Fruit fly (Drosophila melanogaster) whole organism, embryonic: Measurements from ENCODE around the gene Dlip1.

ENCODE experiments used
- Asciz ChIP-seq: fragments of 200-800 bp; sonication (Bioruptor generic); optimal IDR thresholded peaks from 2 replicates; lab custom pipeline; 2017; ENCODE audit warnings: missing biosample characterization, mild to moderate bottlenecking, missing genetic modification characterization, missing genetic modification reagents
- Awh ChIP-seq: fragments of 200-800 bp; sonication (Bioruptor generic); IDR thresholded peaks from 2 replicates; pipeline ENCODE4, ENCODE4 v1.3.6; 2022; ENCODE audit warnings: missing biosample characterization, missing genetic modification characterization
- B-H1 ChIP-seq: fragments of 200-800 bp; sonication (Bioruptor generic); IDR thresholded peaks from 3 replicates; pipeline ENCODE4 v1.3.6; 2022; ENCODE audit warnings: missing biosample characterization, missing genetic modification characterization
- C15 ChIP-seq: fragments of 200-800 bp; sonication (Bioruptor generic); IDR thresholded peaks from 3 replicates; pipeline ENCODE4 v1.3.6; 2022; ENCODE audit warnings: missing biosample characterization, missing genetic modification characterization
- CG11504 ChIP-seq: fragments of 200-800 bp; sonication (Bioruptor generic); optimal IDR thresholded peaks from 3 replicates; lab custom pipeline; 2019; ENCODE audit warnings: missing biosample characterization, mild to moderate bottlenecking, missing genetic modification characterization, moderate library complexity
- CG12769 ChIP-seq: fragments of 200-800 bp; sonication (Bioruptor generic); optimal IDR thresholded peaks from 2 replicates; lab custom pipeline; 2019; ENCODE audit warnings: missing biosample characterization, mild to moderate bottlenecking, missing genetic modification characterization, moderate library complexity
- CG13424 ChIP-seq: fragments of 200-800 bp; sonication (Bioruptor generic); optimal IDR thresholded peaks from 2 replicates; lab custom pipeline; 2019; ENCODE audit warnings: missing biosample characterization, mild to moderate bottlenecking, missing genetic modification characterization, moderate library complexity
- CG13894 ChIP-seq: fragments of 200-800 bp; sonication (Bioruptor generic); optimal IDR thresholded peaks from 3 replicates; lab custom pipeline; 2018; ENCODE audit warnings: missing biosample characterization, mild to moderate bottlenecking, missing genetic modification characterization, moderate library complexity
- CG14014 ChIP-seq: fragments of 200-800 bp; sonication (Bioruptor generic); IDR thresholded peaks from 2 replicates; pipeline ENCODE4 v1.3.6; 2022; ENCODE audit warnings: missing biosample characterization, missing genetic modification characterization
- CG15601 ChIP-seq: fragments of 200-800 bp; sonication (Bioruptor generic); optimal IDR thresholded peaks from 3 replicates; lab custom pipeline; 2019; ENCODE audit warnings: missing biosample characterization, mild to moderate bottlenecking, missing genetic modification characterization, moderate library complexity
- CG15696 ChIP-seq: fragments of 200-800 bp; sonication (Bioruptor generic); optimal IDR thresholded peaks from 2 replicates; lab custom pipeline; 2019; ENCODE audit warnings: missing biosample characterization, mild to moderate bottlenecking, missing genetic modification characterization, moderate library complexity
- CG16813 ChIP-seq: fragments of 200-800 bp; sonication (Bioruptor generic); IDR thresholded peaks from 3 replicates; pipeline ENCODE4 v1.3.6; 2022; ENCODE audit warnings: missing biosample characterization, missing genetic modification characterization; ENCODE audit not compliant: partially characterized antibody
- CG17912 ChIP-seq: fragments of 200-800 bp; sonication (Bioruptor generic); optimal IDR thresholded peaks from 2 replicates; lab custom pipeline; 2018; ENCODE audit warnings: missing biosample characterization, mild to moderate bottlenecking, missing genetic modification characterization
- CG18476 ChIP-seq: fragments of 200-800 bp; sonication (Bioruptor generic); optimal IDR thresholded peaks from 2 replicates; lab custom pipeline; 2016; ENCODE audit warnings: missing biosample characterization, mild to moderate bottlenecking, missing genetic modification characterization
- CG2199 ChIP-seq: fragments of 200-800 bp; sonication (Bioruptor generic); IDR thresholded peaks from 3 replicates; pipeline ENCODE4 v1.3.6; 2022; ENCODE audit warnings: missing biosample characterization, missing genetic modification characterization
- CG2678 ChIP-seq: fragments of 200-800 bp; sonication (Bioruptor generic); optimal IDR thresholded peaks from 3 replicates; lab custom pipeline; 2019; ENCODE audit warnings: missing biosample characterization, mild to moderate bottlenecking, missing genetic modification characterization, moderate library complexity
- CG32767 ChIP-seq: fragments of 200-800 bp; sonication (Bioruptor generic); IDR thresholded peaks from 2 replicates; pipeline ENCODE4 v1.3.6; 2022; ENCODE audit warnings: missing biosample characterization, missing genetic modification characterization
- CG32772 ChIP-seq: fragments of 200-800 bp; sonication (Bioruptor generic); IDR thresholded peaks from 2 replicates; pipeline ENCODE4 v1.3.6; 2022; ENCODE audit warnings: missing biosample characterization, missing genetic modification characterization
- CG34376 ChIP-seq: fragments of 200-800 bp; sonication (Bioruptor generic); optimal IDR thresholded peaks from 2 replicates; lab custom pipeline; 2018; ENCODE audit warnings: missing biosample characterization, mild to moderate bottlenecking, missing genetic modification characterization
- CG3726 ChIP-seq: fragments of 200-800 bp; sonication (Bioruptor generic); IDR thresholded peaks from 3 replicates; pipeline ENCODE4, ENCODE4 v1.3.6; 2022; ENCODE audit warnings: missing biosample characterization, missing genetic modification characterization
- CG3995 ChIP-seq: fragments of 200-800 bp; sonication (Bioruptor generic); optimal IDR thresholded peaks from 3 replicates; lab custom pipeline; 2016; ENCODE audit warnings: missing biosample characterization, missing genetic modification characterization
- CG8089 ChIP-seq: fragments of 200-800 bp; sonication (Bioruptor generic); optimal IDR thresholded peaks from 3 replicates; lab custom pipeline; 2016; ENCODE audit warnings: missing biosample characterization, missing genetic modification characterization
- CG8290 ChIP-seq, 3 experiments: fragments of 200-800 bp; sonication (Bioruptor generic); optimal IDR thresholded peaks; 2 replicates each; lab custom pipeline; 2016 to 2019; ENCODE audit warnings: missing biosample characterization in 3 of 3, missing genetic modification characterization in 3 of 3, mild to moderate bottlenecking in 2 of 3, moderate library complexity in 1 of 3
- CG8359 ChIP-seq: fragments of 200-800 bp; sonication (Bioruptor generic); optimal IDR thresholded peaks from 2 replicates; lab custom pipeline; 2017; ENCODE audit warnings: missing biosample characterization, mild to moderate bottlenecking, missing genetic modification characterization, borderline replicate concordance
- CG9727 ChIP-seq: fragments of 200-800 bp; sonication (Bioruptor generic); optimal IDR thresholded peaks from 3 replicates; lab custom pipeline; 2017; ENCODE audit warnings: missing biosample characterization, mild to moderate bottlenecking, missing genetic modification characterization
- CTCF ChIP-seq: fragments of 200-800 bp; sonication (Bioruptor generic); optimal IDR thresholded peaks from 2 replicates; lab custom pipeline; 2017; ENCODE audit warnings: missing biosample characterization, mild to moderate bottlenecking, missing genetic modification characterization, moderate library complexity
- Camta ChIP-seq: fragments of 200-800 bp; sonication (Bioruptor generic); optimal IDR thresholded peaks from 2 replicates; lab custom pipeline; 2016; ENCODE audit warnings: missing biosample characterization, missing genetic modification characterization
- Dek ChIP-seq: fragments of 200-800 bp; sonication (Bioruptor generic); optimal IDR thresholded peaks from 3 replicates; lab custom pipeline; 2019; ENCODE audit warnings: missing biosample characterization, mild to moderate bottlenecking, missing genetic modification characterization, moderate library complexity
- Drgx ChIP-seq: fragments of 200-800 bp; sonication (Bioruptor generic); IDR thresholded peaks from 2 replicates; pipeline ENCODE4 v1.3.6; 2022; ENCODE audit warnings: missing biosample characterization, missing genetic modification characterization
- Elba2 ChIP-seq: fragments of 200-800 bp; sonication (Bioruptor generic); optimal IDR thresholded peaks from 3 replicates; lab custom pipeline; 2016; ENCODE audit warnings: missing biosample characterization, missing genetic modification characterization
- Fer1 ChIP-seq: fragments of 200-800 bp; sonication (Bioruptor generic); optimal IDR thresholded peaks from 2 replicates; lab custom pipeline; 2017; ENCODE audit warnings: missing biosample characterization, mild to moderate bottlenecking, missing genetic modification characterization
- Ssrp ChIP-seq: fragments of 200-800 bp; sonication (Bioruptor generic); optimal IDR thresholded peaks from 2 replicates; lab custom pipeline; 2018; ENCODE audit warnings: missing biosample characterization, mild to moderate bottlenecking, missing genetic modification characterization, moderate library complexity
- Stat92E ChIP-seq, 3 experiments: fragments of >200 bp in 2 of 3; fragments of 200-800 bp in 1 of 3; sonication (Bioruptor generic) in 1 of 3; optimal IDR thresholded peaks; 2 replicates each; lab custom pipeline; 2017 to 2019; ENCODE audit warnings: missing biosample characterization in 3 of 3, missing genetic modification characterization in 3 of 3, mild to moderate bottlenecking in 1 of 3, moderate library complexity in 1 of 3
- Taf1 ChIP-seq: fragments of 200-800 bp; sonication (Bioruptor generic); IDR thresholded peaks from 2 replicates; pipeline ENCODE4 v1.3.6; 2022; ENCODE audit warnings: missing biosample characterization, missing genetic modification characterization
- abd-A ChIP-seq: fragments of 200-800 bp; sonication (Bioruptor generic); optimal IDR thresholded peaks from 3 replicates; lab custom pipeline; 2019; ENCODE audit warnings: missing biosample characterization, mild to moderate bottlenecking, missing genetic modification characterization, moderate library complexity
- bab2 ChIP-seq: fragments of 200-800 bp; sonication (Bioruptor generic); optimal IDR thresholded peaks from 2 replicates; lab custom pipeline; 2016; ENCODE audit warnings: missing biosample characterization, missing genetic modification characterization
- dati ChIP-seq: fragments of 200-800 bp; sonication (Bioruptor generic); IDR thresholded peaks from 2 replicates; pipeline ENCODE4 v1.3.6; 2022; ENCODE audit warnings: missing biosample characterization, missing genetic modification characterization
- dmrt11E ChIP-seq: fragments of 200-800 bp; sonication (Bioruptor generic); optimal IDR thresholded peaks from 3 replicates; lab custom pipeline; 2018; ENCODE audit warnings: missing biosample characterization, mild to moderate bottlenecking, missing genetic modification characterization, moderate library complexity
- esg ChIP-seq: fragments of 200-800 bp; sonication (Bioruptor generic); conservative IDR thresholded peaks from 2 replicates; pipeline ENCODE4 v1.3.6; 2022; ENCODE audit warnings: missing biosample characterization, missing genetic modification characterization
- gcm2 ChIP-seq: fragments of 200-800 bp; sonication (Bioruptor generic); optimal IDR thresholded peaks from 2 replicates; lab custom pipeline; 2016; ENCODE audit warnings: missing biosample characterization, missing genetic modification characterization
- jigr1 ChIP-seq: fragments of 200-800 bp; sonication (Bioruptor generic); IDR thresholded peaks from 3 replicates; pipeline ENCODE4 v1.3.6; 2022; ENCODE audit warnings: missing biosample characterization, missing genetic modification characterization
- luna ChIP-seq: fragments of 200-800 bp; sonication (Bioruptor generic); optimal IDR thresholded peaks from 2 replicates; lab custom pipeline; 2016; ENCODE audit warnings: missing biosample characterization, missing genetic modification characterization
- odd ChIP-seq: fragments of 200-800 bp; sonication (Bioruptor generic); optimal IDR thresholded peaks from 2 replicates; lab custom pipeline; 2017; ENCODE audit warnings: missing biosample characterization, mild to moderate bottlenecking, missing genetic modification characterization
- p53 ChIP-seq: fragments of 200-800 bp; sonication (Bioruptor generic); optimal IDR thresholded peaks from 2 replicates; lab custom pipeline; 2016; ENCODE audit warnings: missing biosample characterization, missing genetic modification characterization
- salm ChIP-seq: fragments of 200-800 bp; sonication (Bioruptor generic); optimal IDR thresholded peaks from 2 replicates; lab custom pipeline; 2018; ENCODE audit warnings: missing biosample characterization, mild to moderate bottlenecking, missing genetic modification characterization
- sens-2 ChIP-seq: fragments of 200-800 bp; sonication (Bioruptor generic); IDR thresholded peaks from 2 replicates; pipeline ENCODE4 v1.3.6; 2022; ENCODE audit warnings: missing biosample characterization, missing genetic modification characterization
- stwl ChIP-seq: fragments of 200-800 bp; sonication (Bioruptor generic); optimal IDR thresholded peaks from 3 replicates; lab custom pipeline; 2018; ENCODE audit warnings: missing biosample characterization, mild to moderate bottlenecking, missing genetic modification characterization, moderate library complexity
- tap ChIP-seq: fragments of 200-800 bp; optimal IDR thresholded peaks from 3 replicates; lab custom pipeline; 2019; ENCODE audit warnings: missing biosample characterization, mild to moderate bottlenecking, missing genetic modification characterization, moderate library complexity
- wdn ChIP-seq: fragments of 200-800 bp; sonication (Bioruptor generic); IDR thresholded peaks from 2 replicates; pipeline ENCODE4 v1.3.6; 2022; ENCODE audit warnings: missing biosample characterization, missing genetic modification characterization
- wor ChIP-seq: fragments of 200-800 bp; sonication (Bioruptor generic); IDR thresholded peaks from 2 replicates; pipeline ENCODE4 v1.3.6; 2022; ENCODE audit warnings: missing biosample characterization, missing genetic modification characterization
- yki ChIP-seq: fragments of >200 bp; optimal IDR thresholded peaks from 3 replicates; lab custom pipeline; 2018

Dlip1 gene

dm6 chrX:9134922-9135453 is 23.4 kb upstream of the Dlip1 start, which contains the start of gene fend (continued):
- no peak for TF ChIP-seq jigr1 (GFP tag; lab: Robert Waterston, UW)
- no peak for TF ChIP-seq CG32772 (GFP tag; lab: Robert Waterston, UW)
- TF ChIP-seq Asciz: no peak
- TF ChIP-seq CG3726 (GFP tag; lab: Robert Waterston, UW): no peak
- TF ChIP-seq CG2199 (GFP tag; lab: Robert Waterston, UW): no peak
- no peak for TF ChIP-seq luna (GFP tag; lab: Kevin White, UChicago)
- TF ChIP-seq Drgx (GFP tag; lab: Robert Waterston, UW): no peak
- no peak for TF ChIP-seq C15 (GFP tag; lab: Robert Waterston, UW)
- peak in 1 of 3 experiments; percentile 60 for TF ChIP-seq Stat92E (GFP tag; optimal IDR thresholded peaks at IDR 0.05; lab: Kevin White, UChicago)
- peak; percentile 13 for TF ChIP-seq dmrt11E (tag; lab: Kevin White, UChicago)
- no peak for TF ChIP-seq CG32767 (GFP tag; lab: Robert Waterston, UW)
- peak; percentile 73 for TF ChIP-seq CG11504 (tag; lab: Kevin White, UChicago)
- no peak for TF ChIP-seq CG3995
- no peak for TF ChIP-seq Dek (tag; lab: Kevin White, UChicago)
- 0 out of 2 replicates have a peak, but pooled peaks have one; percentile 11 for TF ChIP-seq esg
- peak; percentile 63 for TF ChIP-seq Fer1
- no peak for TF ChIP-seq CG8089 (GFP tag; lab: Kevin White, UChicago)
- TF ChIP-seq CG16813 (GFP tag; lab: Robert Waterston, UW): no peak
- TF ChIP-seq CG8359: no peak
- peak; percentile 9 for TF ChIP-seq abd-A (tag; lab: Kevin White, UChicago)
- peak; percentile 31 for TF ChIP-seq CG12769 (tag; lab: Kevin White, UChicago)
- TF ChIP-seq yki: no peak
- TF ChIP-seq wor (GFP tag; lab: Robert Waterston, UW): no peak
- TF ChIP-seq wdn (GFP tag; lab: Robert Waterston, UW): no peak
- no peak for TF ChIP-seq B-H1 (GFP tag; lab: Robert Waterston, UW)
- peak; percentile 45 for TF ChIP-seq tap (tag; lab: Kevin White, UChicago)
- peak; percentile 61 for TF ChIP-seq CG13424
- no peak for TF ChIP-seq salm (tag; lab: Kevin White, UChicago)
- TF ChIP-seq stwl: no peak
- TF ChIP-seq sens-2 (GFP tag; lab: Robert Waterston, UW): no peak
- peak; percentile 43 for TF ChIP-seq CG9727 (GFP tag; lab: Kevin White, UChicago)
- peak; percentile 37 for TF ChIP-seq CG34376
- TF ChIP-seq Camta: no peak
- TF ChIP-seq CG15696: peak; percentile 11
- TF ChIP-seq Ssrp (tag; lab: Kevin White, UChicago): no peak
- TF ChIP-seq CG15601 (tag; lab: Kevin White, UChicago): no peak
- no peak for TF ChIP-seq bab2 (GFP tag; lab: Kevin White, UChicago)
- TF ChIP-seq dati (GFP tag; lab: Robert Waterston, UW): no peak
- TF ChIP-seq gcm2 (GFP tag; lab: Kevin White, UChicago): no peak
- TF ChIP-seq CG17912 (GFP tag; lab: Kevin White, UChicago): no peak
- TF ChIP-seq Awh (GFP tag; lab: Robert Waterston, UW): no peak
- no peak for TF ChIP-seq CG14014 (GFP tag; lab: Robert Waterston, UW)
- peak; percentile 67 for TF ChIP-seq CG2678 (tag; lab: Kevin White, UChicago)
- peak; percentile 13 for TF ChIP-seq odd (GFP tag; lab: Kevin White, UChicago)
- TF ChIP-seq CG13894 (tag; lab: Kevin White, UChicago): peak; percentile 25
- TF ChIP-seq CTCF (GFP tag; lab: Kevin White, UChicago): no peak
- no peak for TF ChIP-seq p53 (GFP tag; lab: Kevin White, UChicago)
- TF ChIP-seq CG8290 (GFP tag; optimal IDR thresholded peaks at IDR 0.05; lab: Kevin White, UChicago): peak; percentile 11
- no peak for TF ChIP-seq CG8290 (tag; optimal IDR thresholded peaks at IDR 0.05; lab: Kevin White, UChicago)
- no peak for TF ChIP-seq CG18476 (GFP tag; lab: Kevin White, UChicago)
- no peak for TF ChIP-seq Taf1
- no peak for TF ChIP-seq Elba2
